Worm (Caenorhabditis elegans): ENCODE data around the gene ptc-3.

The ptc-3 gene

DNA sequence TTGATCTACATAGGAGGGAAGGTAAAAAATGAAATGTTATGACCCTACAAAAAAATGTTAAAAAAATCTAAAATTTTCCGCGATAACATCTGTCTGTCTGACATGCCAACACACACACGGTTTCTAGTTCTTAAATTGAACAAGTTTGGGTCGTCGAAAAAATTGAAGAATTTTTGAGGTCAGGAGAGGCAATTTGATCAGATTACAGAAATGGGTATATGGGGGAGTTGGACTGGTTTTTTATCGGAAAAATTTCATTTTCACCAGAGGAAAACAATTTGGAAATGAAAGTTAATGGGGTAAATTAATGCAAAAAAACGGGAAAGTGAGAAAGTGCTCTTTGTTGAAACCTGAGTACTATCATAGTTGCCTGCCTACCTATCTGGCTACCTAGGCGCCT lies 1.4 kb upstream of the ptc-3 start:
- TF ChIP-seq bed-3 (GFP tag; optimal IDR thresholded peaks at IDR 0.05), result no peak
- no peak for TF ChIP-seq mls-2 (tag; optimal IDR thresholded peaks at IDR 0.05)
- TF ChIP-seq unc-120 (tag; optimal IDR thresholded peaks at IDR 0.05; ENCODE audit: poor library complexity, severe bottlenecking), result no peak
- no peak for TF ChIP-seq zip-8 (tag; optimal IDR thresholded peaks at IDR 0.05)
- no peak for TF ChIP-seq M03D4.4 (tag; optimal IDR thresholded peaks at IDR 0.05)
- no peak for TF ChIP-seq elt-1 (tag; optimal IDR thresholded peaks at IDR 0.05; ENCODE audit: borderline replicate concordance, insufficient read depth)

DNA sequence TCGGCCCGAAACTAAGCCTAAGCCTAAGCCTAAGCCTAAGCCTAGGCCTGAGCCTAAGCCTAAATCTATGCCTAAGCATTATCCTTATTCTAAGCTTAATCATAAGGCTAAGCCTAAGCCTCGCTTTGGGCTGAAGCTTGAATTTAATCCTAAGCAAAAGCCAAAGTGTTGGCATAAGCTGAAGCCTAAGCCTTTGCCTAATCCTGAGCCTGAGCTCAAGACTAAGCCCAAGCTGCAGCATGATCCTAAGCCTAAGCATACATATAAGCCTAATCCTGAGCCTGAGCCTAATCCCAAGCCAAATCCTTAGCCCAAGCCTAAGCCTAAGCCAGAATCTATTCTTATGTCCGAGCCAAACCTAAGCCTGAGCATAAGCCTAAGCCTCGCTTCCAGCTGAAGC lies 5.8 kb downstream of the ptc-3 start:
- TF ChIP-seq lin-32 (GFP tag; optimal IDR thresholded peaks at IDR 0.05) (no peak), lin-13 (tag; optimal IDR thresholded peaks at IDR 0.05) (no peak), mep-1 (tag; optimal IDR thresholded peaks at IDR 0.05) (no peak), elt-3 (tag; optimal IDR thresholded peaks at IDR 0.05) (no peak), mls-2 (tag; optimal IDR thresholded peaks at IDR 0.05) (no peak), pha-4 (tag; optimal IDR thresholded peaks at IDR 0.05) (no peak), zip-8 (tag; optimal IDR thresholded peaks at IDR 0.05) (no peak), blmp-1 (tag; optimal IDR thresholded peaks at IDR 0.05) (no peak), sem-2 (GFP tag; optimal IDR thresholded peaks at IDR 0.05) (no peak)

DNA sequence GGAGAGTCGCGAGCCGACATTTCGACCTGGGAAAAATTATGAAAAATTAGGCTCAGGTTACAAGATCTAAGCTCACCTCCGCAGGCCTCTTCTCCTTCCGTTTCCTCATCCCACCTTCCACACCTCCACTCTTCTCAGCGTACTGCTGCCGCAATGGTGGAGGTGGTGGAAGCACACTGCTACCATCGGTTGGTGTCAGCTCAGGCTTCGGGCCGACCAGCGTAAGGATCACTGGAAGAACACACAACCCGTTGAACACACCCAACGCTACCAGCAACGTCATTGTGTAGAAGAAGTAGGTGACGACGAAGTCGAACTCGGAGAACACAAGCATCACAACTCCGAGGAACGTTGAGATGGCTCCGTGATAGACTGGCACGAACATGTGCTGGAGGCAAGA lies 6.7 kb downstream of the ptc-3 start:
- TF ChIP-seq M03D4.4 (tag; optimal IDR thresholded peaks at IDR 0.05) (no peak), nhr-2 (tag; optimal IDR thresholded peaks at IDR 0.05) (no peak), lsy-2 (tag; optimal IDR thresholded peaks at IDR 0.05) (no peak), pha-4 (tag; optimal IDR thresholded peaks at IDR 0.05) (no peak), sptf-1 (tag; optimal IDR thresholded peaks at IDR 0.05) (no peak), nhr-237 (tag; optimal IDR thresholded peaks at IDR 0.05) (no peak), hlh-1 (tag; optimal IDR thresholded peaks at IDR 0.05) (no peak), blmp-1 (tag; optimal IDR thresholded peaks at IDR 0.05) (no peak), ham-2 (GFP tag; optimal IDR thresholded peaks at IDR 0.05) (no peak), elt-1 (tag; optimal IDR thresholded peaks at IDR 0.05; ENCODE audit: borderline replicate concordance, insufficient read depth) (no peak), cnd-1 (tag; optimal IDR thresholded peaks at IDR 0.05) (no peak)

DNA sequence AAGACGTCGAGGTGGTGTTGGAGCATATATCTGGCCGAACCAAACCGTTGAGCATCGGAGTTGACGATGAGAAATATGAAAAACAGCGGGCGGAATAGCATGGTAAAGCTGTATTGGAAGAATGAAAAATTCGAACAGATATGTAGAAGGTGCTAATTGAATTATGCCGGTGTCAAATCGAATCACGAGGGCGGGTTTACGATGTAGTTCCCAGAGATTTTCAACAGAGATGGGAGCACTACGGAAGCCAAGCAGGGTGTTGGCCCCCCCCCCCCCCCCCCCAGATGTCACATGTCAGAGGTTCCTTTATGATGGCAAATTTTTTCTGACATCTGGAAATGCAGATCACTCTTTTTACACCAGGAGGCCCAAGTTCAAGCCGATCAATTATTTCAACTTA lies 9.3 kb downstream of the ptc-3 start, which contains the start of gene Y110A2AL.7:
Gene Y110A2AL.7 (minus strand): TSS at position 101 of the 400 bp plus-strand sequence.
- TF ChIP-seq lsy-2 (tag; optimal IDR thresholded peaks at IDR 0.05), result no peak

DNA sequence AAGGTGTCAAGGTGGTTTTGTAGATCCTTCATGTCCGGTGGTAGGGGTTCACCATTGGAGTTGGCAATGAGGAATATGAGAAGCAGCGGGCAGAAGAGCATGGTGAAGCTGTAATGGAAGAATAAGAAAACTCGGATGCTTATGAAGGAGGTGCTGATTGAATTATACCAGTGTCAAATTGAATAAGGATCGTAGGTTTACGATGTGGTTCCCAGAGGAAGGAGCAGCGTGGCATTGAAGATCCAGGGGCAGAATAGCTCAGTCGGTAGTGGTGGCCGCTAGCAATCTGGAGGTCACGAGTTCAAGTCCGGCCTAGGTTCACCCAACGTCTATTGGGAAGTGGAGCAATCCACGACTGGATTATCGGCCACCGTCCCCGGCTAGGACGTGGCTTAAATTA lies 10.9 kb downstream of the ptc-3 start, which contains the start of gene Y110A2AL.6:
Gene Y110A2AL.6 (minus strand): TSS at position 101 of the 400 bp plus-strand sequence.
- TF ChIP-seq unc-39 (tag; optimal IDR thresholded peaks at IDR 0.05) (no peak), ceh-43 (GFP tag; optimal IDR thresholded peaks at IDR 0.05) (no peak), nhr-2 (tag; optimal IDR thresholded peaks at IDR 0.05) (no peak), ham-2 (GFP tag; optimal IDR thresholded peaks at IDR 0.05) (no peak), nhr-12 (tag; optimal IDR thresholded peaks at IDR 0.05) (no peak), nhr-237 (tag; optimal IDR thresholded peaks at IDR 0.05) (no peak), lin-13 (tag; optimal IDR thresholded peaks at IDR 0.05) (no peak), lin-32 (GFP tag; optimal IDR thresholded peaks at IDR 0.05) (no peak), unc-120 (tag; optimal IDR thresholded peaks at IDR 0.05; ENCODE audit: poor library complexity, severe bottlenecking) (no peak), nhr-76 (tag; optimal IDR thresholded peaks at IDR 0.05) (no peak), ces-1 (GFP tag; optimal IDR thresholded peaks at IDR 0.05) (no peak), pha-4 (tag; optimal IDR thresholded peaks at IDR 0.05) (no peak), sem-2 (GFP tag; optimal IDR thresholded peaks at IDR 0.05) (no peak), ztf-11 (tag; optimal IDR thresholded peaks at IDR 0.05) (no peak)

DNA sequence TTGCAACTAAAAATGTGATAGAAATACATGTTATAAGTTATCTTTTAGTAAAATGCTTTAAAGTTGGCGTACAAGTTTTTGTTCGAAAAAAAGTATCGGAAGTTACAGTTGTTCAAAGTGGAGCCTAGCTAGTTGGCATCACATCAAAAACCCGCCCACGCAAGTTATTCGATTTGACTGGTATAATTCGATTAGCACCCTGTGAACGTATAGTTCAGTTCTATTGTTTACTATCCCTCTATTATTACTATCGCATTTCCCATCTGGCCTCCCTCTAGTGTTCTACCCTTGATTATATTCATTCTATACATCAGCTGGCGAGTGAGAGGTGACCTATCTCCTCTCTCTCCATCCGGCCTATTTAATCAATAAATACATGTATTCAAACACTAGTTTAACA lies 13.4 kb downstream of the ptc-3 start, which contains the start of gene Y110A2AL.4:
Gene Y110A2AL.4 (plus strand): TSS at position 301 of the 400 bp plus-strand sequence.
- TF ChIP-seq elt-1 (tag; optimal IDR thresholded peaks at IDR 0.05; ENCODE audit: borderline replicate concordance, insufficient read depth), result peak; percentile 12

DNA sequence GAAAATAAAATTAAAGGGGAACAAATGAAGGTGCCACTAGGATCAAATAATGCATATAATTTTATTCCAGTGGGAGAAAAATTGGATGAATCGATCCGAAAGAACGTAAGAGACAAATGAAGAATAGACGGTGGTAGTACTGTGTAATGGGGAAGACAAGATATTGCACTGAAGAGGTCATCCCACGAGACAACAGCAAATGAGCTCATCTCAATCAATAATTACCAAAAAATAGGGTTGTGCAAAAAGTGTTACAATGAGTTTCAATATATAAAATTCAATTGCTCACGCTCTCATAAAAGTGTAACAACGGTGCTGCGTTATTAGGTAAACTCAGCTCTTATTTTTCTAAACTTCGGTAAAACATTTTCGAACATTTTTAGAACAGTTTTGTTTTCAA lies 15.5 kb downstream of the ptc-3 start, which contains the start of gene K12H6.7:
Gene K12H6.7 (minus strand): TSS at position 101 of the 400 bp plus-strand sequence.
- TF ChIP-seq mep-1 (tag; optimal IDR thresholded peaks at IDR 0.05) (no peak), unc-120 (tag; optimal IDR thresholded peaks at IDR 0.05; ENCODE audit: poor library complexity, severe bottlenecking) (no peak)
